Fruit fly (Drosophila melanogaster) whole organism, embryonic: ENCODE measurements around the gene spn-E.

ENCODE experiments used
- Atf6 ChIP-seq: fragments of 200-800 bp; sonication (Bioruptor generic); IDR thresholded peaks from 2 replicates; pipeline ENCODE4 v1.3.6; 2022; ENCODE audit warnings: missing biosample characterization, missing genetic modification characterization
- B-H1 ChIP-seq: fragments of 200-800 bp; sonication (Bioruptor generic); IDR thresholded peaks from 3 replicates; pipeline ENCODE4 v1.3.6; 2022; ENCODE audit warnings: missing biosample characterization, missing genetic modification characterization
- BtbVII ChIP-seq: fragments of 200-800 bp; sonication (Bioruptor generic); optimal IDR thresholded peaks from 3 replicates; lab custom pipeline; 2017; ENCODE audit warnings: missing biosample characterization, mild to moderate bottlenecking, missing genetic modification characterization
- CG11085 ChIP-seq: fragments of 200-800 bp; sonication (Bioruptor generic); IDR thresholded peaks from 2 replicates; pipeline ENCODE4 v1.3.6; 2022; ENCODE audit warnings: missing biosample characterization, missing genetic modification characterization
- CG11398 ChIP-seq: fragments of 200-800 bp; sonication (Bioruptor generic); optimal IDR thresholded peaks from 2 replicates; lab custom pipeline; 2016; ENCODE audit warnings: missing biosample characterization, missing genetic modification characterization
- CG11456 ChIP-seq: fragments of 200-800 bp; sonication (Bioruptor generic); IDR thresholded peaks from 3 replicates; pipeline ENCODE4 v1.3.6; 2022; ENCODE audit warnings: missing biosample characterization, missing genetic modification characterization
- CG11695 ChIP-seq: fragments of 200-800 bp; sonication (Bioruptor generic); IDR thresholded peaks from 3 replicates; pipeline ENCODE4 v1.3.6; 2022; ENCODE audit warnings: missing biosample characterization, missing genetic modification characterization
- CG11696 ChIP-seq: fragments of 200-800 bp; sonication (Bioruptor generic); IDR thresholded peaks from 2 replicates; pipeline ENCODE4 v1.3.6; 2022; ENCODE audit warnings: missing biosample characterization, missing genetic modification characterization
- CG12104 ChIP-seq: fragments of 200-800 bp; sonication (Bioruptor generic); optimal IDR thresholded peaks from 3 replicates; lab custom pipeline; 2016; ENCODE audit warnings: missing biosample characterization, missing genetic modification characterization
- CG13424 ChIP-seq: fragments of 200-800 bp; sonication (Bioruptor generic); optimal IDR thresholded peaks from 2 replicates; lab custom pipeline; 2019; ENCODE audit warnings: missing biosample characterization, mild to moderate bottlenecking, missing genetic modification characterization, moderate library complexity
- CG13624 ChIP-seq: fragments of 200-800 bp; sonication (Bioruptor generic); optimal IDR thresholded peaks from 2 replicates; lab custom pipeline; 2016; ENCODE audit warnings: missing biosample characterization, missing genetic modification characterization
- CG13894 ChIP-seq: fragments of 200-800 bp; sonication (Bioruptor generic); optimal IDR thresholded peaks from 3 replicates; lab custom pipeline; 2018; ENCODE audit warnings: missing biosample characterization, mild to moderate bottlenecking, missing genetic modification characterization, moderate library complexity
- CG15011 ChIP-seq: fragments of 200-800 bp; sonication (Bioruptor generic); optimal IDR thresholded peaks from 3 replicates; lab custom pipeline; 2018; ENCODE audit warnings: missing biosample characterization, mild to moderate bottlenecking, missing genetic modification characterization
- CG1603 ChIP-seq: fragments of 200-800 bp; sonication (Bioruptor generic); optimal IDR thresholded peaks from 2 replicates; lab custom pipeline; 2019; ENCODE audit warnings: missing biosample characterization, mild to moderate bottlenecking, missing genetic modification characterization, moderate library complexity
- CG1647 ChIP-seq: fragments of 200-800 bp; sonication (Bioruptor generic); optimal IDR thresholded peaks from 3 replicates; lab custom pipeline; 2016; ENCODE audit warnings: missing biosample characterization, missing genetic modification characterization
- CG16813 ChIP-seq: fragments of 200-800 bp; sonication (Bioruptor generic); IDR thresholded peaks from 3 replicates; pipeline ENCODE4 v1.3.6; 2022; ENCODE audit warnings: missing biosample characterization, missing genetic modification characterization; ENCODE audit not compliant: partially characterized antibody
- CG1832 ChIP-seq: fragments of 200-800 bp; sonication (Bioruptor generic); optimal IDR thresholded peaks from 2 replicates; lab custom pipeline; 2017; ENCODE audit warnings: missing biosample characterization, mild to moderate bottlenecking, missing genetic modification characterization, inconsistent platforms
- CG2116 ChIP-seq: fragments of 200-800 bp; sonication (Bioruptor generic); optimal IDR thresholded peaks from 3 replicates; lab custom pipeline; 2018; ENCODE audit warnings: missing biosample characterization, mild to moderate bottlenecking, missing genetic modification characterization
- CG2875 ChIP-seq: fragments of 200-800 bp; sonication (Bioruptor generic); optimal IDR thresholded peaks from 2 replicates; lab custom pipeline; 2017; ENCODE audit warnings: missing biosample characterization, mild to moderate bottlenecking, missing genetic modification characterization, missing genetic modification reagents
- CG4328 ChIP-seq: fragments of 200-800 bp; sonication (Bioruptor generic); optimal IDR thresholded peaks from 3 replicates; lab custom pipeline; 2017; ENCODE audit warnings: missing biosample characterization, missing genetic modification reagents, missing genetic modification characterization
- CG4404 ChIP-seq: fragments of 200-800 bp; sonication (Bioruptor generic); IDR thresholded peaks from 2 replicates; pipeline ENCODE4 v1.3.6; 2022; ENCODE audit warnings: missing biosample characterization, missing genetic modification characterization
- CG7928 ChIP-seq: fragments of 200-800 bp; sonication (Bioruptor generic); optimal IDR thresholded peaks from 2 replicates; lab custom pipeline; 2017; ENCODE audit warnings: missing biosample characterization, mild to moderate bottlenecking, missing genetic modification characterization
- Dip2 ChIP-seq: fragments of 200-800 bp; sonication (Bioruptor generic); IDR thresholded peaks from 2 replicates; pipeline ENCODE4 v1.3.6; 2022; ENCODE audit warnings: missing biosample characterization, missing genetic modification characterization
- Dip3 ChIP-seq: fragments of 200-800 bp; sonication (Bioruptor generic); optimal IDR thresholded peaks from 3 replicates; lab custom pipeline; 2016; ENCODE audit warnings: missing biosample characterization, missing genetic modification characterization
- Elba2 ChIP-seq: fragments of 200-800 bp; sonication (Bioruptor generic); optimal IDR thresholded peaks from 3 replicates; lab custom pipeline; 2016; ENCODE audit warnings: missing biosample characterization, missing genetic modification characterization
- HmgD ChIP-seq: fragments of 200-800 bp; sonication (Bioruptor generic); optimal IDR thresholded peaks from 3 replicates; lab custom pipeline; 2016; ENCODE audit warnings: missing biosample characterization, missing genetic modification characterization
- Hr3 ChIP-seq: fragments of 200-800 bp; sonication (Bioruptor generic); optimal IDR thresholded peaks from 3 replicates; lab custom pipeline; 2016; ENCODE audit warnings: missing biosample characterization, missing genetic modification characterization
- Lhr ChIP-seq: fragments of 200-800 bp; sonication (Bioruptor generic); optimal IDR thresholded peaks from 3 replicates; lab custom pipeline; 2017; ENCODE audit warnings: mild to moderate bottlenecking, missing biosample characterization, missing genetic modification reagents, missing genetic modification characterization
- Neu2 ChIP-seq: fragments of 200-800 bp; sonication (Bioruptor generic); optimal IDR thresholded peaks from 3 replicates; lab custom pipeline; 2016; ENCODE audit warnings: missing biosample characterization, missing genetic modification characterization, borderline replicate concordance
- Rfx ChIP-seq: fragments of 200-800 bp; sonication (Bioruptor generic); IDR thresholded peaks from 2 replicates; pipeline ENCODE4 v1.3.6; 2022; ENCODE audit warnings: missing biosample characterization, missing genetic modification characterization
- Sin3A ChIP-seq: fragments of >200 bp; optimal IDR thresholded peaks from 2 replicates; lab custom pipeline; 2018
- Stat92E ChIP-seq, 3 experiments: fragments of >200 bp in 2 of 3; fragments of 200-800 bp in 1 of 3; sonication (Bioruptor generic) in 1 of 3; optimal IDR thresholded peaks; 2 replicates each; lab custom pipeline; 2017 to 2019; ENCODE audit warnings: missing biosample characterization in 3 of 3, missing genetic modification characterization in 3 of 3, mild to moderate bottlenecking in 1 of 3, moderate library complexity in 1 of 3
- abd-A ChIP-seq: fragments of 200-800 bp; sonication (Bioruptor generic); optimal IDR thresholded peaks from 3 replicates; lab custom pipeline; 2019; ENCODE audit warnings: missing biosample characterization, mild to moderate bottlenecking, missing genetic modification characterization, moderate library complexity
- ap ChIP-seq: fragments of 200-800 bp; sonication (Bioruptor generic); IDR thresholded peaks from 2 replicates; pipeline ENCODE4 v1.3.6; 2022; ENCODE audit warnings: missing biosample characterization, missing genetic modification characterization
- bowl ChIP-seq: fragments of 200-800 bp; sonication (Bioruptor generic); IDR thresholded peaks from 2 replicates; pipeline ENCODE4 v1.3.6; 2022; ENCODE audit warnings: missing biosample characterization, missing genetic modification characterization
- br ChIP-seq: fragments of >200 bp; optimal IDR thresholded peaks from 2 replicates; lab custom pipeline; 2017
- chm ChIP-seq: fragments of 200-800 bp; sonication (Bioruptor generic); IDR thresholded peaks from 2 replicates; pipeline ENCODE4 v1.3.6; 2022; ENCODE audit warnings: missing biosample characterization, missing genetic modification characterization
- dm ChIP-seq: fragments of 200-800 bp; sonication (Bioruptor generic); optimal IDR thresholded peaks from 3 replicates; lab custom pipeline; 2016; ENCODE audit warnings: missing biosample characterization, missing genetic modification characterization
- ems ChIP-seq: fragments of 200-800 bp; sonication (Bioruptor generic); optimal IDR thresholded peaks from 3 replicates; lab custom pipeline; 2016; ENCODE audit warnings: missing biosample characterization, missing genetic modification characterization
- gem ChIP-seq: fragments of 200-800 bp; sonication (Bioruptor generic); optimal IDR thresholded peaks from 2 replicates; lab custom pipeline; 2019; ENCODE audit warnings: missing biosample characterization, mild to moderate bottlenecking, missing genetic modification characterization, moderate library complexity
- lilli ChIP-seq: fragments of 200-800 bp; sonication (Bioruptor generic); optimal IDR thresholded peaks from 3 replicates; lab custom pipeline; 2016; ENCODE audit warnings: missing biosample characterization, missing genetic modification characterization
- pzg ChIP-seq: fragments of 200-800 bp; sonication (Bioruptor generic); optimal IDR thresholded peaks from 3 replicates; lab custom pipeline; 2018; ENCODE audit warnings: missing biosample characterization, mild to moderate bottlenecking, missing genetic modification characterization, moderate library complexity
- ranshi ChIP-seq: fragments of 200-800 bp; sonication (Bioruptor generic); IDR thresholded peaks from 2 replicates; pipeline ENCODE4 v1.3.6; 2022; ENCODE audit warnings: missing biosample characterization, missing genetic modification characterization
- row ChIP-seq: fragments of 200-800 bp; sonication (Bioruptor generic); IDR thresholded peaks from 3 replicates; pipeline ENCODE4 v1.3.6; 2022; ENCODE audit warnings: missing biosample characterization, missing genetic modification characterization
- sens ChIP-seq: fragments of 200-800 bp; sonication (Bioruptor generic); peaks from one replicate; lab custom pipeline; 2016; ENCODE audit warnings: missing biosample characterization, missing genetic modification characterization
- sna ChIP-seq: fragments of 200-800 bp; sonication (Bioruptor generic); IDR thresholded peaks from 2 replicates; pipeline ENCODE4 v1.3.6; 2022; ENCODE audit warnings: missing biosample characterization, missing genetic modification characterization; ENCODE audit not compliant: partially characterized antibody
- sob ChIP-seq: fragments of 200-800 bp; sonication (Bioruptor generic); IDR thresholded peaks from 2 replicates; pipeline ENCODE4 v1.3.6; 2022; ENCODE audit warnings: missing biosample characterization, missing genetic modification characterization
- zen ChIP-seq: fragments of 200-800 bp; sonication (Bioruptor generic); optimal IDR thresholded peaks from 3 replicates; lab custom pipeline; 2018; ENCODE audit warnings: missing biosample characterization, mild to moderate bottlenecking, missing genetic modification characterization, moderate library complexity
- zf30C ChIP-seq: fragments of 200-800 bp; sonication (Bioruptor generic); optimal IDR thresholded peaks from 3 replicates; lab custom pipeline; 2018; ENCODE audit warnings: missing biosample characterization, mild to moderate bottlenecking, missing genetic modification characterization
- zfh1 ChIP-seq: fragments of 200-800 bp; sonication (Bioruptor generic); IDR thresholded peaks from 3 replicates; pipeline ENCODE4 v1.3.6; 2022; ENCODE audit warnings: missing biosample characterization, missing genetic modification characterization

The spn-E gene

DNA sequence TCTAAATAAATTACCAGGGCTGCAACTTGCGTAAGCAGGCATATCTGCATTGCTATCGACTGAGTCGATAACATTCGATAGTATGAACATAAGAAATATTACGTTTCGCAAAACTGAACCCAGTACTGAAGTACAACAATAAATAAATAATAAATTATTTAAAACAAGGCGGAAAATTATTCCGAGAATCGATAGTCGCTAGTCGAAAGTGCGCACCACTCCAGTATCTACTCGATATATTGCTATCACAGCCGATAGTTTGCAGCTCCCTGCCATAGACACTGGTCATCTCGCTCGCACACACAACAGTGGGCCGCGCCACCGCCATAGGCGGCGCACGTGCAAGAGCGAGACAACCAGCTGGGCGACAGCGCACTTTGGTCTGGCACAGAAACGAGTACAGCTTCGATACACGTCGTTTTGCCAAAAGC lies 43.8 kb upstream of the spn-E start, which contains the start of gene nsl1 (continued):
- no peak for TF ChIP-seq bowl (GFP tag; lab: Robert Waterston, UW)
- TF ChIP-seq abd-A: peak; percentile 66
- no peak for TF ChIP-seq CG2875 (GFP tag; lab: Kevin White, UChicago)
- peak; percentile 32; the same call in 1 of the 3 replicates for TF ChIP-seq CG11456 (GFP tag; lab: Robert Waterston, UW)
- TF ChIP-seq row (GFP tag; lab: Robert Waterston, UW): peak; percentile 71
- TF ChIP-seq Hr3 (GFP tag; lab: Kevin White, UChicago): peak; percentile 20
- peak; percentile 91 for TF ChIP-seq CG7928 (GFP tag; lab: Kevin White, UChicago)
- peak; percentile 2 for TF ChIP-seq CG13424 (tag; lab: Kevin White, UChicago)
- TF ChIP-seq CG1603 (tag; lab: Kevin White, UChicago): peak; percentile 58
- no peak for TF ChIP-seq Atf6 (GFP tag; lab: Robert Waterston, UW)
- peak; percentile 93 for TF ChIP-seq pzg (GFP tag; lab: Kevin White, UChicago)
- TF ChIP-seq sens (GFP tag; lab: Kevin White, UChicago): peak; percentile 74
- TF ChIP-seq HmgD (GFP tag; lab: Kevin White, UChicago): peak; percentile 54
- no peak for TF ChIP-seq CG4328 (GFP tag; lab: Kevin White, UChicago)
- no peak for TF ChIP-seq Neu2 (GFP tag; lab: Kevin White, UChicago)
- no peak for TF ChIP-seq CG11085

- TF ChIP-seq Lhr (GFP tag; lab: Kevin White, UChicago) (peak; percentile 39), Dip3 (GFP tag; lab: Kevin White, UChicago) (no peak), Elba2 (GFP tag; lab: Kevin White, UChicago) (no peak), br (lab: Kevin White, UChicago) (no peak), CG1832 (GFP tag; lab: Kevin White, UChicago) (peak; percentile 50), Stat92E (GFP tag; optimal IDR thresholded peaks at IDR 0.05; lab: Kevin White, UChicago) (no peak), ap (GFP tag; lab: Robert Waterston, UW) (no peak), CG16813 (GFP tag; lab: Robert Waterston, UW) (no peak), BtbVII (GFP tag; lab: Kevin White, UChicago) (peak; percentile 53), CG11398 (GFP tag; lab: Kevin White, UChicago) (peak; percentile 39), CG15011 (GFP tag; lab: Kevin White, UChicago) (peak; percentile 23), Sin3A (lab: Kevin White, UChicago) (no peak), zfh1 (0 out of 3 replicates have a peak, but pooled peaks have one; percentile 32), sna (GFP tag; lab: Robert Waterston, UW) (no peak), ems (peak; percentile 29), CG13894 (tag; lab: Kevin White, UChicago) (peak; percentile 29), CG11695 (GFP tag; lab: Robert Waterston, UW) (0 out of 3 replicates have a peak, but pooled peaks have one; percentile 56), sob (GFP tag; lab: Robert Waterston, UW) (peak; percentile 59), Rfx (GFP tag; lab: Robert Waterston, UW) (peak; percentile 68), Dip2 (GFP tag; lab: Robert Waterston, UW) (no peak), ranshi (GFP tag; lab: Robert Waterston, UW) (peak; percentile 35; the same call in 1 of the 2 replicates), B-H1 (GFP tag; lab: Robert Waterston, UW) (peak; percentile 26; the same call in 1 of the 3 replicates), gem (peak; percentile 41), zf30C (GFP tag; lab: Kevin White, UChicago) (peak; percentile 24), CG13624 (GFP tag; lab: Kevin White, UChicago) (peak; percentile 83), CG12104 (GFP tag; lab: Kevin White, UChicago) (peak; percentile 32), CG2116 (peak; percentile 46), dm (GFP tag; lab: Kevin White, UChicago) (peak; percentile 38), chm (GFP tag; lab: Robert Waterston, UW) (no peak; the same call in 1 of the 2 replicates), CG1647 (peak; percentile 28), lilli (GFP tag; lab: Kevin White, UChicago) (peak; percentile 16), CG4404 (no peak), row (GFP tag; lab: Robert Waterston, UW) (0 out of 3 replicates have a peak, but pooled peaks have one; percentile 10), CG11696 (GFP tag; lab: Robert Waterston, UW) (peak; percentile 35; the same call in 1 of the 2 replicates), zen (tag; lab: Kevin White, UChicago) (peak; percentile 3)
Measured at dm6 chr3R:15794258-15794727, 42.9 kb upstream of the spn-E start.
